Worm (Caenorhabditis elegans): ENCODE results near the gene C16C8.25.

DNA sequence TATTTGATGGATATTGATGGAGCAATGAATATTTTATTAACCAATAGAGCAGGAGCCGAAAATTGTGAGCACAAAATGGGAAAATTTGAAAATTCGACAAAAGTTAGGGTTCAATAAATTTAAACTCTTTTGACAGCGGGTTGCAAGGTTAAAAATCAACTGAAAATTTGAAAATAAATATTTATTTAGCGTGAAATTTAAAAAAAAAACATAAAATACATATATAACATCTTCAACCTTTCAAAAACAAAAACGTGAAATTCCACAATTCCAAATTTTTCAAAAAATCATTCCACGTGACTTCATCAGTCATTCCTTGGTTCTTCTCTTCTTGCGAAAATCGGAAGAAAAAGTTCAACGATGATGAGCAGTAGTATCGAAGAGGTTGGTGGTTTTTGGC, 19.6 kb upstream of the C16C8.25 start, which contains the start of gene C16C8.18:
- TF ChIP-seq ama-1 (optimal IDR thresholded peaks at IDR 0.05) (no peak), ama-1 (GFP tag; optimal IDR thresholded peaks at IDR 0.05) (no peak), bed-1 (GFP tag; IDR thresholded peaks at IDR 0.05) (no peak), madf-3 (GFP tag; IDR thresholded peaks at IDR 0.05) (no peak), nhr-90 (tag; optimal IDR thresholded peaks at IDR 0.05) (no peak), F49E8.2 (tag; optimal IDR thresholded peaks at IDR 0.05; ENCODE audit: insufficient read depth) (no peak), repo-1 (tag; optimal IDR thresholded peaks at IDR 0.05) (no peak), dpl-1 (GFP tag; optimal IDR thresholded peaks at IDR 0.05) (no peak)

Data from whole organism, young adult.